Worm (Caenorhabditis elegans) whole organism, L4 larva: ENCODE results near the gene spp-16.
A peak's percentile ranks its signal among the peaks of the same experiment; 100 is the strongest.

ENCODE experiments used
- D1046.2 ChIP-seq: fragments of 200-800 bp; sonication (Bioruptor generic); IDR thresholded peaks from 2 replicates; pipeline ENCODE4 v1.3.6; 2022; ENCODE audit warnings: missing genetic modification characterization, missing compliant biosample characterization
- F26F4.8 ChIP-seq: fragments of 200-800 bp; sonication (Bioruptor generic); conservative IDR thresholded peaks from 2 replicates; pipeline ENCODE4 v1.3.6; 2022; ENCODE audit warnings: missing genetic modification characterization, missing compliant biosample characterization
- F44E2.7 ChIP-seq: fragments of 200-800 bp; sonication (Bioruptor generic); IDR thresholded peaks from 2 replicates; pipeline ENCODE4 v2.1.2; 2022; ENCODE audit warnings: missing genetic modification characterization, missing compliant biosample characterization
- T20F7.1 ChIP-seq: fragments of 200-800 bp; sonication (Bioruptor generic); optimal IDR thresholded peaks from 2 replicates; lab custom pipeline; 2018; ENCODE audit warnings: mild to moderate bottlenecking, missing genetic modification characterization, missing compliant biosample characterization
- Y48G9A.11 ChIP-seq: fragments of 200-800 bp; sonication (Bioruptor generic); IDR thresholded peaks from 2 replicates; pipeline ENCODE4 v1.3.6; 2022; ENCODE audit warnings: missing genetic modification reagents, missing genetic modification characterization, missing compliant biosample characterization
- ZK546.5 ChIP-seq, 2 experiments: sonication (generic microtip); optimal IDR thresholded peaks; 2 replicates each; lab custom pipeline; 2017; ENCODE audit warnings: missing biosample characterization in 2 of 2, missing genetic modification characterization in 2 of 2
- aha-1 ChIP-seq: fragments of 150-350 bp; peaks from one replicate; lab custom pipeline; 2014; ENCODE audit warnings: missing biosample characterization, missing genetic modification characterization
- aly-2 ChIP-seq: sonication (generic microtip); optimal IDR thresholded peaks from 2 replicates; lab custom pipeline; 2018; ENCODE audit warnings: missing biosample characterization, missing genetic modification characterization
- ama-1 ChIP-seq: fragments of 150-350 bp; optimal IDR thresholded peaks from 2 replicates; lab custom pipeline; 2014; ENCODE audit warnings: inconsistent platforms, mixed read lengths
- ceh-20 ChIP-seq: fragments of 200-800 bp; sonication (Bioruptor generic); IDR thresholded peaks from 2 replicates; pipeline ENCODE4 v1.3.6; 2022; ENCODE audit warnings: missing genetic modification reagents, missing genetic modification characterization, missing compliant biosample characterization
- ceh-44 ChIP-seq: fragments of 200-800 bp; sonication (Bioruptor generic); IDR thresholded peaks from 2 replicates; pipeline ENCODE4 v1.3.6; 2022; ENCODE audit warnings: missing genetic modification reagents, missing genetic modification characterization, missing compliant biosample characterization
- ces-1 ChIP-seq: fragments of 150-350 bp; sonication (generic microtip); optimal IDR thresholded peaks from 4 replicates; lab custom pipeline; 2014; ENCODE audit warnings: missing biosample characterization, missing genetic modification reagents, missing genetic modification characterization
- cey-2 ChIP-seq: sonication (generic microtip); optimal IDR thresholded peaks from 3 replicates; lab custom pipeline; 2017; ENCODE audit warnings: missing genetic modification characterization, mild to moderate bottlenecking, missing compliant biosample characterization, antibody characterized with exemption, borderline replicate concordance; ENCODE audit not compliant: insufficient read depth
- ctbp-1 ChIP-seq: fragments of 200-800 bp; sonication (Bioruptor generic); IDR thresholded peaks from 2 replicates; pipeline ENCODE4 v1.3.6; 2022; ENCODE audit warnings: missing genetic modification reagents, missing genetic modification characterization, missing compliant biosample characterization
- daf-19 ChIP-seq: fragments of 200-800 bp; sonication (Bioruptor generic); conservative IDR thresholded peaks from 2 replicates; pipeline ENCODE4 v1.3.6; 2022; ENCODE audit warnings: missing genetic modification characterization, missing compliant biosample characterization
- daf-8 ChIP-seq: fragments of 200-800 bp; sonication (Bioruptor generic); IDR thresholded peaks from 2 replicates; pipeline ENCODE4 v1.3.6; 2022; ENCODE audit warnings: missing genetic modification characterization, missing compliant biosample characterization
- dmd-6 ChIP-seq: fragments of 200-800 bp; sonication (Bioruptor generic); IDR thresholded peaks from 2 replicates; pipeline ENCODE4 v1.3.6; 2022; ENCODE audit warnings: missing genetic modification reagents, missing genetic modification characterization, missing compliant biosample characterization
- duxl-1 ChIP-seq: sonication (generic microtip); optimal IDR thresholded peaks from 2 replicates; lab custom pipeline; 2016; ENCODE audit warnings: mild to moderate bottlenecking, missing genetic modification characterization, moderate library complexity, missing compliant biosample characterization; ENCODE audit not compliant: poor library complexity
- dve-1 ChIP-seq: sonication (generic microtip); optimal IDR thresholded peaks from 2 replicates; lab custom pipeline; 2017; ENCODE audit warnings: antibody characterized with exemption, mild to moderate bottlenecking, missing genetic modification characterization, missing compliant biosample characterization; ENCODE audit not compliant: insufficient read depth
- hif-1 ChIP-seq, 2 experiments: sonication (generic microtip); optimal IDR thresholded peaks; 2 replicates each; lab custom pipeline; 2016 to 2017; ENCODE audit warnings: missing compliant biosample characterization in 2 of 2, missing genetic modification characterization in 2 of 2, missing genetic modification reagents in 2 of 2, missing genotype in 2 of 2, mild to moderate bottlenecking in 1 of 2
- hlh-30 ChIP-seq: sonication (generic microtip); optimal IDR thresholded peaks from 2 replicates; lab custom pipeline; 2017; ENCODE audit warnings: antibody characterized with exemption, mild to moderate bottlenecking, missing genetic modification characterization, missing compliant biosample characterization; ENCODE audit not compliant: insufficient read depth
- hmg-1.1 ChIP-seq: fragments of 200-800 bp; sonication (Bioruptor generic); IDR thresholded peaks from 2 replicates; pipeline ENCODE4 v1.3.6; 2022; ENCODE audit warnings: missing genetic modification reagents, missing genetic modification characterization, missing compliant biosample characterization
- lin-13 ChIP-seq: fragments of 150-350 bp; optimal IDR thresholded peaks from 2 replicates; lab custom pipeline; 2014; ENCODE audit warnings: missing biosample characterization, missing genetic modification reagents, missing genetic modification characterization
- lin-38 ChIP-seq: fragments of 200-800 bp; sonication (Bioruptor generic); IDR thresholded peaks from 2 replicates; pipeline ENCODE4 v1.3.6; 2022; ENCODE audit warnings: missing genetic modification reagents, missing genetic modification characterization, missing compliant biosample characterization
- lin-39 ChIP-seq: fragments of 150-350 bp; optimal IDR thresholded peaks from 2 replicates; lab custom pipeline; 2014; ENCODE audit warnings: missing biosample characterization, missing genetic modification reagents, missing genetic modification characterization
- madf-5 ChIP-seq, 2 experiments: fragments of 200-800 bp; sonication (Bioruptor generic); IDR thresholded peaks; 2 replicates each; pipeline ENCODE4 v1.3.6; 2022; ENCODE audit warnings: missing compliant biosample characterization in 2 of 2, missing genetic modification characterization in 2 of 2
- mes-2 ChIP-seq: sonication (generic microtip); optimal IDR thresholded peaks from 2 replicates; lab custom pipeline; 2016; ENCODE audit warnings: missing genotype, mild to moderate bottlenecking, missing genetic modification characterization, missing compliant biosample characterization; ENCODE audit not compliant: poor library complexity, severe bottlenecking
- mxl-2 ChIP-seq: fragments of 200-800 bp; sonication (Bioruptor generic); conservative IDR thresholded peaks from 2 replicates; pipeline ENCODE4 v1.3.6; 2022; ENCODE audit warnings: missing genetic modification reagents, missing genetic modification characterization, missing compliant biosample characterization
- mxl-3 ChIP-seq: fragments of 200-800 bp; sonication (Bioruptor generic); optimal IDR thresholded peaks from 2 replicates; lab custom pipeline; 2018; ENCODE audit warnings: mild to moderate bottlenecking, missing genetic modification characterization, missing compliant biosample characterization
- nhr-102 ChIP-seq: sonication (generic microtip); optimal IDR thresholded peaks from 2 replicates; lab custom pipeline; 2016; ENCODE audit warnings: mild to moderate bottlenecking, missing genetic modification characterization, moderate library complexity, missing compliant biosample characterization
- nhr-11 ChIP-seq: fragments of 150-350 bp; optimal IDR thresholded peaks from 2 replicates; lab custom pipeline; 2014; ENCODE audit warnings: missing biosample characterization, missing genetic modification characterization
- nhr-41 ChIP-seq: fragments of 200-800 bp; sonication (Bioruptor generic); IDR thresholded peaks from 2 replicates; pipeline ENCODE4 v1.3.6; 2022; ENCODE audit warnings: missing genetic modification reagents, missing genetic modification characterization, missing compliant biosample characterization
- nhr-76 ChIP-seq: fragments of 150-350 bp; optimal IDR thresholded peaks from 2 replicates; lab custom pipeline; 2014; ENCODE audit warnings: missing biosample characterization, missing genetic modification characterization
- nhr-77 ChIP-seq: fragments of 150-350 bp; optimal IDR thresholded peaks from 2 replicates; lab custom pipeline; 2014; ENCODE audit warnings: missing biosample characterization, missing genetic modification characterization
- pha-4 ChIP-seq, 2 experiments: fragments of 150-350 bp in 1 of 2; fragments of 200-800 bp in 1 of 2; sonication (Bioruptor generic) in 1 of 2; IDR thresholded peaks in 1 of 2; optimal IDR thresholded peaks in 1 of 2; 2 replicates each; pipeline versions ENCODE4 v1.3.6 to Lab custom; 2014 to 2022; ENCODE audit warnings: missing genetic modification characterization in 2 of 2, missing genetic modification reagents in 2 of 2, missing biosample characterization in 1 of 2, missing compliant biosample characterization in 1 of 2
- php-3 ChIP-seq: fragments of 200-800 bp; sonication (Bioruptor generic); IDR thresholded peaks from 2 replicates; pipeline ENCODE4 v1.3.6; 2022; ENCODE audit warnings: missing genetic modification reagents, missing genetic modification characterization, missing compliant biosample characterization
- pqm-1 ChIP-seq: sonication (generic microtip); optimal IDR thresholded peaks from 2 replicates; lab custom pipeline; 2017; ENCODE audit warnings: missing biosample characterization, missing genetic modification characterization
- rbr-2 ChIP-seq: sonication (generic microtip); optimal IDR thresholded peaks from 2 replicates; lab custom pipeline; 2016; ENCODE audit warnings: missing genotype, missing genetic modification characterization, missing compliant biosample characterization
- set-16 ChIP-seq: fragments of 200-800 bp; sonication (Bioruptor generic); IDR thresholded peaks from 2 replicates; pipeline ENCODE4 v1.3.6; 2022; ENCODE audit warnings: missing genetic modification reagents, missing genetic modification characterization, missing compliant biosample characterization
- spr-1 ChIP-seq: sonication (generic microtip); optimal IDR thresholded peaks from 2 replicates; lab custom pipeline; 2016; ENCODE audit warnings: mild to moderate bottlenecking, missing genetic modification characterization, missing compliant biosample characterization
- tra-1 ChIP-seq: fragments of 200-800 bp; sonication (Bioruptor generic); IDR thresholded peaks from 2 replicates; pipeline ENCODE4 v1.3.6; 2022; ENCODE audit warnings: missing genetic modification reagents, missing genetic modification characterization, missing compliant biosample characterization
- unc-62 ChIP-seq, 3 experiments: fragments of 150-350 bp in 1 of 3; sonication (generic microtip); optimal IDR thresholded peaks in 2 of 3; peaks in 1 of 3; 1 replicate in 1 of 3; 2 replicates in 2 of 3; lab custom pipeline; 2014 to 2017; ENCODE audit warnings: missing biosample characterization in 3 of 3, missing genetic modification characterization in 3 of 3, missing genetic modification reagents in 3 of 3, missing genotype in 1 of 3
- ztf-7 ChIP-seq: fragments of 150-350 bp; optimal IDR thresholded peaks from 2 replicates; lab custom pipeline; 2014; ENCODE audit warnings: missing biosample characterization, missing genetic modification characterization

Gene spp-16

DNA sequence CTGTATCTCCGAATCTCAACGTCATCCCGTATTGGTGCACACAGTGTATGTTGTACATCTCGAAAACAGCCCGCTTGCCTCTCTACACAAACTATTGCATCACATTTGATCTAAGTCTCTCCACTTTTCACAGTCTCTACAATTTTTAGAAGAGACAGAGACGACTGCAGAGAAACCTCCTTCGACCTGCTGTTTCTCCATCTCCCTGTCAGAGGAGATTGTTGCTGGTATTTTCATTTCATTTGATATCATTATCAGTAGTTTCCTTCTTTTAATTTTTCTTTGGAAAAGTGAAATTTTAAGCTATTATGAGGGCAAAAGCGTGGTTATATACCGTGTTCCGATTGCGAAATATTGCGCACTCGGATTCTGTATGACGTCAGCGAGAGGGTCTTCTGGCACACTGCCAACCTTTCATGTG is 39.5 kb upstream of the spp-16 start (continued):
- TF ChIP-seq lin-13 (GFP tag; lab: Kevin White, UChicago), result peak; percentile 67
- no peak for TF ChIP-seq madf-5 (GFP tag; IDR thresholded peaks at IDR 0.05; lab: Robert Waterston, UW)
- TF ChIP-seq lin-39, result no peak
- TF ChIP-seq dmd-6 (GFP tag; lab: Robert Waterston, UW), result peak; percentile 85; the same call in 1 of the 2 replicates
- TF ChIP-seq daf-19 (GFP tag; lab: Robert Waterston, UW), result 0 out of 2 replicates have a peak, but pooled peaks have one; percentile 23
- TF ChIP-seq tra-1 (GFP tag; lab: Robert Waterston, UW), result peak; percentile 33; the same call in 1 of the 2 replicates
- peak; percentile 71 for TF ChIP-seq spr-1 (tag; lab: Kevin White, UChicago)
- TF ChIP-seq ztf-7 (tag; lab: Kevin White, UChicago), result peak; percentile 91
- TF ChIP-seq F44E2.7, result no peak
- TF ChIP-seq cey-2, result peak; percentile 51
- TF ChIP-seq T20F7.1, result peak; percentile 28
- no peak for TF ChIP-seq nhr-76 (tag; lab: Kevin White, UChicago)
- peak; percentile 55; the same call in 1 of the 2 replicates for TF ChIP-seq hmg-1.1 (GFP tag; lab: Robert Waterston, UW)
- peak; percentile 31 for TF ChIP-seq nhr-11 (tag; lab: Kevin White, UChicago)
- peak; percentile 58 for TF ChIP-seq ama-1 (lab: Kevin White, UChicago)
- TF ChIP-seq daf-8 (GFP tag; lab: Robert Waterston, UW), result no peak
- TF ChIP-seq lin-38 (GFP tag; lab: Robert Waterston, UW), result peak; percentile 38
- no peak for TF ChIP-seq aly-2 (tag; lab: Kevin White, UChicago)
- TF ChIP-seq hlh-30 (tag; lab: Kevin White, UChicago), result peak; percentile 58
- peak; percentile 61 for TF ChIP-seq mes-2
- TF ChIP-seq ceh-20 (GFP tag; lab: Robert Waterston, UW), result no peak
- peak; percentile 75 for TF ChIP-seq mxl-3
- no peak for TF ChIP-seq ctbp-1 (GFP tag; lab: Robert Waterston, UW)
- TF ChIP-seq nhr-77 (tag; lab: Kevin White, UChicago), result peak; percentile 66
- no peak for TF ChIP-seq D1046.2 (GFP tag; lab: Robert Waterston, UW)
- no peak for TF ChIP-seq ZK546.5 (tag; optimal IDR thresholded peaks at IDR 0.05; lab: Kevin White, UChicago)
- TF ChIP-seq rbr-2 (tag; lab: Kevin White, UChicago), result peak; percentile 42
- TF ChIP-seq nhr-102 (tag; lab: Kevin White, UChicago), result peak; percentile 82
- TF ChIP-seq pqm-1, result peak; percentile 28
- TF ChIP-seq, all 104 proteins: peak for 39

ce11 chrV:10939990-10940570 is 39.0 kb upstream of the spp-16 start:
- TF ChIP-seq ces-1 (GFP tag; lab: Kevin White, UChicago), result no peak
- no peak for TF ChIP-seq pha-4 (GFP tag; IDR thresholded peaks at IDR 0.05; lab: Robert Waterston, UW)
- no peak for TF ChIP-seq pha-4 (tag; optimal IDR thresholded peaks at IDR 0.05; lab: Kevin White, UChicago)
- no peak for TF ChIP-seq ctbp-1 (GFP tag; lab: Robert Waterston, UW)
- TF ChIP-seq daf-19 (GFP tag; lab: Robert Waterston, UW), result no peak
- TF ChIP-seq nhr-41 (GFP tag; lab: Robert Waterston, UW), result no peak
- TF ChIP-seq mxl-2 (GFP tag; lab: Robert Waterston, UW), result peak; percentile 96
- TF ChIP-seq F26F4.8 (GFP tag; lab: Robert Waterston, UW), result no peak
- TF ChIP-seq duxl-1, result no peak
- TF ChIP-seq hif-1 (tag; optimal IDR thresholded peaks at IDR 0.05; lab: Kevin White, UChicago), result no peak
- TF ChIP-seq unc-62 (GFP tag; optimal IDR thresholded peaks at IDR 0.05 in 1 of 2; lab: Kevin White, UChicago), result peak in 1 of 2 experiments; percentile 44
- TF ChIP-seq unc-62 (tag; optimal IDR thresholded peaks at IDR 0.05; lab: Kevin White, UChicago), result no peak
- TF ChIP-seq hlh-30 (tag; lab: Kevin White, UChicago), result peak; percentile 80
- TF ChIP-seq php-3 (GFP tag; lab: Robert Waterston, UW), result peak; percentile 84
- TF ChIP-seq ceh-44 (GFP tag; lab: Robert Waterston, UW), result no peak
- no peak for TF ChIP-seq set-16 (GFP tag; lab: Robert Waterston, UW)
- TF ChIP-seq pqm-1, result no peak
- peak; percentile 32; the same call in 1 of the 2 replicates for TF ChIP-seq ceh-20 (GFP tag; lab: Robert Waterston, UW)
- no peak for TF ChIP-seq ZK546.5 (tag; optimal IDR thresholded peaks at IDR 0.05; lab: Kevin White, UChicago)
- peak; percentile 46 for TF ChIP-seq dve-1 (tag; lab: Kevin White, UChicago)
- no peak for TF ChIP-seq Y48G9A.11
- no peak; the same call in 1 of the 2 replicates for TF ChIP-seq lin-38 (GFP tag; lab: Robert Waterston, UW)
- peak; percentile 72 for TF ChIP-seq aha-1 (tag; lab: Kevin White, UChicago)
- no peak for TF ChIP-seq nhr-102 (tag; lab: Kevin White, UChicago)
